Worm (Caenorhabditis elegans) whole organism, L4 larva: ENCODE measurements around the gene F55A11.8.

Experiments used
- F37D6.2 ChIP-seq: sonication (generic microtip); optimal IDR thresholded peaks from 2 replicates; lab custom pipeline; 2016; ENCODE audit warnings: mild to moderate bottlenecking, missing genetic modification characterization, missing compliant biosample characterization
- F44E2.7 ChIP-seq: fragments of 200-800 bp; sonication (Bioruptor generic); IDR thresholded peaks from 2 replicates; pipeline ENCODE4 v2.1.2; 2022; ENCODE audit warnings: missing genetic modification characterization, missing compliant biosample characterization
- F49E8.2 ChIP-seq: sonication (generic microtip); optimal IDR thresholded peaks from 2 replicates; lab custom pipeline; 2016; ENCODE audit warnings: missing compliant biosample characterization, mild to moderate bottlenecking, missing genetic modification characterization, borderline replicate concordance
- R02D3.7 ChIP-seq: fragments of 150-350 bp; sonication (generic microtip); optimal IDR thresholded peaks from 3 replicates; lab custom pipeline; 2014; ENCODE audit warnings: missing biosample characterization, missing genetic modification characterization
- Y5F2A.4 ChIP-seq: fragments of 200-800 bp; sonication (Bioruptor generic); optimal IDR thresholded peaks from 2 replicates; lab custom pipeline; 2018; ENCODE audit warnings: mild to moderate bottlenecking, missing genetic modification characterization, missing compliant biosample characterization
- Y75B8A.6 ChIP-seq: fragments of 200-800 bp; sonication (Bioruptor generic); IDR thresholded peaks from 2 replicates; pipeline ENCODE4 v1.3.6; 2022; ENCODE audit warnings: missing genetic modification reagents, missing genetic modification characterization, missing compliant biosample characterization
- ZK337.2 ChIP-seq: fragments of 200-800 bp; sonication (Bioruptor generic); IDR thresholded peaks from 2 replicates; pipeline ENCODE4 v1.3.6; 2022; ENCODE audit warnings: missing genetic modification reagents, missing genetic modification characterization, missing compliant biosample characterization
- aha-1 ChIP-seq: fragments of 150-350 bp; peaks from one replicate; lab custom pipeline; 2014; ENCODE audit warnings: missing biosample characterization, missing genetic modification characterization
- arid-1 ChIP-seq: fragments of 200-800 bp; sonication (Bioruptor generic); conservative IDR thresholded peaks from 2 replicates; pipeline ENCODE4 v1.3.6; 2022; ENCODE audit warnings: missing genetic modification reagents, missing genetic modification characterization, missing compliant biosample characterization
- ceh-32 ChIP-seq: sonication (generic microtip); optimal IDR thresholded peaks from 2 replicates; lab custom pipeline; 2016; ENCODE audit warnings: mild to moderate bottlenecking, missing genetic modification characterization, missing compliant biosample characterization; ENCODE audit not compliant: poor library complexity
- ceh-62 ChIP-seq: sonication (generic microtip); optimal IDR thresholded peaks from 2 replicates; lab custom pipeline; 2017; ENCODE audit warnings: missing biosample characterization, missing genetic modification characterization
- cey-2 ChIP-seq: sonication (generic microtip); optimal IDR thresholded peaks from 3 replicates; lab custom pipeline; 2017; ENCODE audit warnings: missing genetic modification characterization, mild to moderate bottlenecking, missing compliant biosample characterization, antibody characterized with exemption, borderline replicate concordance; ENCODE audit not compliant: insufficient read depth
- ctbp-1 ChIP-seq: fragments of 200-800 bp; sonication (Bioruptor generic); IDR thresholded peaks from 2 replicates; pipeline ENCODE4 v1.3.6; 2022; ENCODE audit warnings: missing genetic modification reagents, missing genetic modification characterization, missing compliant biosample characterization
- daf-16 ChIP-seq, 3 experiments: sonication (generic microtip); optimal IDR thresholded peaks; 2 replicates each; lab custom pipeline; 2016 to 2017; ENCODE audit warnings: missing genetic modification characterization in 3 of 3, missing genetic modification reagents in 3 of 3, mild to moderate bottlenecking in 2 of 3, missing compliant biosample characterization in 2 of 3, missing biosample characterization in 1 of 3, moderate library complexity in 1 of 3
- daf-8 ChIP-seq: fragments of 200-800 bp; sonication (Bioruptor generic); IDR thresholded peaks from 2 replicates; pipeline ENCODE4 v1.3.6; 2022; ENCODE audit warnings: missing genetic modification characterization, missing compliant biosample characterization
- dmd-6 ChIP-seq: fragments of 200-800 bp; sonication (Bioruptor generic); IDR thresholded peaks from 2 replicates; pipeline ENCODE4 v1.3.6; 2022; ENCODE audit warnings: missing genetic modification reagents, missing genetic modification characterization, missing compliant biosample characterization
- dve-1 ChIP-seq: sonication (generic microtip); optimal IDR thresholded peaks from 2 replicates; lab custom pipeline; 2017; ENCODE audit warnings: antibody characterized with exemption, mild to moderate bottlenecking, missing genetic modification characterization, missing compliant biosample characterization; ENCODE audit not compliant: insufficient read depth
- fkh-10 ChIP-seq: fragments of 150-350 bp; optimal IDR thresholded peaks from 2 replicates; lab custom pipeline; 2014; ENCODE audit warnings: missing biosample characterization, missing genetic modification reagents, missing genetic modification characterization
- fos-1 ChIP-seq: fragments of 150-350 bp; optimal IDR thresholded peaks from 2 replicates; lab custom pipeline; 2014; ENCODE audit warnings: missing biosample characterization, missing genetic modification characterization
- gei-8 ChIP-seq: fragments of 200-800 bp; sonication (Bioruptor generic); optimal IDR thresholded peaks from 2 replicates; lab custom pipeline; 2018; ENCODE audit warnings: mild to moderate bottlenecking, missing genetic modification characterization, missing compliant biosample characterization
- hif-1 ChIP-seq, 2 experiments: sonication (generic microtip); optimal IDR thresholded peaks; 2 replicates each; lab custom pipeline; 2016 to 2017; ENCODE audit warnings: missing compliant biosample characterization in 2 of 2, missing genetic modification characterization in 2 of 2, missing genetic modification reagents in 2 of 2, missing genotype in 2 of 2, mild to moderate bottlenecking in 1 of 2
- hlh-30 ChIP-seq: sonication (generic microtip); optimal IDR thresholded peaks from 2 replicates; lab custom pipeline; 2017; ENCODE audit warnings: antibody characterized with exemption, mild to moderate bottlenecking, missing genetic modification characterization, missing compliant biosample characterization; ENCODE audit not compliant: insufficient read depth
- hmg-1.1 ChIP-seq: fragments of 200-800 bp; sonication (Bioruptor generic); IDR thresholded peaks from 2 replicates; pipeline ENCODE4 v1.3.6; 2022; ENCODE audit warnings: missing genetic modification reagents, missing genetic modification characterization, missing compliant biosample characterization
- lim-7 ChIP-seq: fragments of 200-800 bp; sonication (Bioruptor generic); IDR thresholded peaks from 2 replicates; pipeline ENCODE4 v1.3.6; 2022; ENCODE audit warnings: missing genetic modification characterization, missing compliant biosample characterization
- lin-1 ChIP-seq: fragments of 200-800 bp; sonication (Bioruptor generic); IDR thresholded peaks from 2 replicates; pipeline ENCODE4 v1.3.6; 2022; ENCODE audit warnings: missing genetic modification reagents, missing genetic modification characterization, missing compliant biosample characterization
- lin-13 ChIP-seq: fragments of 150-350 bp; optimal IDR thresholded peaks from 2 replicates; lab custom pipeline; 2014; ENCODE audit warnings: missing biosample characterization, missing genetic modification reagents, missing genetic modification characterization
- lin-29 ChIP-seq: fragments of 200-800 bp; sonication (Bioruptor generic); IDR thresholded peaks from 2 replicates; pipeline ENCODE4 v1.3.6; 2022; ENCODE audit warnings: missing genetic modification reagents, missing genetic modification characterization, missing compliant biosample characterization
- lin-38 ChIP-seq: fragments of 200-800 bp; sonication (Bioruptor generic); IDR thresholded peaks from 2 replicates; pipeline ENCODE4 v1.3.6; 2022; ENCODE audit warnings: missing genetic modification reagents, missing genetic modification characterization, missing compliant biosample characterization
- madf-5 ChIP-seq, 2 experiments: fragments of 200-800 bp; sonication (Bioruptor generic); IDR thresholded peaks; 2 replicates each; pipeline ENCODE4 v1.3.6; 2022; ENCODE audit warnings: missing compliant biosample characterization in 2 of 2, missing genetic modification characterization in 2 of 2
- mdt-29 ChIP-seq: fragments of 200-800 bp; sonication (Bioruptor generic); IDR thresholded peaks from 2 replicates; pipeline ENCODE4 v1.3.6; 2022; ENCODE audit warnings: missing genetic modification reagents, missing genetic modification characterization, missing compliant biosample characterization
- mep-1 ChIP-seq: fragments of 150-350 bp; sonication (generic microtip); optimal IDR thresholded peaks from 3 replicates; lab custom pipeline; 2014; ENCODE audit warnings: missing biosample characterization, missing genetic modification characterization
- nhr-11 ChIP-seq: fragments of 150-350 bp; optimal IDR thresholded peaks from 2 replicates; lab custom pipeline; 2014; ENCODE audit warnings: missing biosample characterization, missing genetic modification characterization
- nhr-111 ChIP-seq: fragments of 200-800 bp; sonication (Bioruptor generic); optimal IDR thresholded peaks from 2 replicates; lab custom pipeline; 2018; ENCODE audit warnings: mild to moderate bottlenecking, missing genetic modification characterization, missing compliant biosample characterization
- nhr-237 ChIP-seq: sonication (generic microtip); optimal IDR thresholded peaks from 2 replicates; lab custom pipeline; 2017; ENCODE audit warnings: missing biosample characterization, missing genetic modification characterization
- nhr-25 ChIP-seq: sonication (generic microtip); optimal IDR thresholded peaks from 2 replicates; lab custom pipeline; 2017; ENCODE audit warnings: missing genetic modification characterization, mild to moderate bottlenecking, missing compliant biosample characterization, antibody characterized with exemption, moderate library complexity, borderline replicate concordance; ENCODE audit not compliant: insufficient read depth
- nhr-42 ChIP-seq: fragments of 200-800 bp; sonication (Bioruptor generic); IDR thresholded peaks from 2 replicates; pipeline ENCODE4 v1.3.6; 2022; ENCODE audit warnings: missing genetic modification characterization, missing compliant biosample characterization
- nhr-48 ChIP-seq: sonication (generic microtip); optimal IDR thresholded peaks from 2 replicates; lab custom pipeline; 2016; ENCODE audit warnings: mild to moderate bottlenecking, missing genetic modification characterization, missing compliant biosample characterization
- pha-4 ChIP-seq, 2 experiments: fragments of 150-350 bp in 1 of 2; fragments of 200-800 bp in 1 of 2; sonication (Bioruptor generic) in 1 of 2; IDR thresholded peaks in 1 of 2; optimal IDR thresholded peaks in 1 of 2; 2 replicates each; pipeline versions ENCODE4 v1.3.6 to Lab custom; 2014 to 2022; ENCODE audit warnings: missing genetic modification characterization in 2 of 2, missing genetic modification reagents in 2 of 2, missing biosample characterization in 1 of 2, missing compliant biosample characterization in 1 of 2
- rbr-2 ChIP-seq: sonication (generic microtip); optimal IDR thresholded peaks from 2 replicates; lab custom pipeline; 2016; ENCODE audit warnings: missing genotype, missing genetic modification characterization, missing compliant biosample characterization
- spr-3 ChIP-seq: fragments of 200-800 bp; sonication (Bioruptor generic); optimal IDR thresholded peaks from 2 replicates; lab custom pipeline; 2018; ENCODE audit warnings: mild to moderate bottlenecking, missing genetic modification characterization, missing compliant biosample characterization
- unc-39 ChIP-seq: sonication (generic microtip); optimal IDR thresholded peaks from 2 replicates; lab custom pipeline; 2017; ENCODE audit warnings: missing biosample characterization, missing genetic modification characterization
- unc-62 ChIP-seq, 3 experiments: fragments of 150-350 bp in 1 of 3; sonication (generic microtip); optimal IDR thresholded peaks in 2 of 3; peaks in 1 of 3; 1 replicate in 1 of 3; 2 replicates in 2 of 3; lab custom pipeline; 2014 to 2017; ENCODE audit warnings: missing biosample characterization in 3 of 3, missing genetic modification characterization in 3 of 3, missing genetic modification reagents in 3 of 3, missing genotype in 1 of 3
- zag-1 ChIP-seq: fragments of 150-350 bp; optimal IDR thresholded peaks from 2 replicates; lab custom pipeline; 2014; ENCODE audit warnings: missing biosample characterization, missing genetic modification characterization
- zfp-2 ChIP-seq: sonication (generic microtip); optimal IDR thresholded peaks from 2 replicates; lab custom pipeline; 2016; ENCODE audit warnings: mild to moderate bottlenecking, missing genetic modification characterization, missing compliant biosample characterization
- ztf-11 ChIP-seq: fragments of 150-350 bp; optimal IDR thresholded peaks from 2 replicates; lab custom pipeline; 2014; ENCODE audit warnings: missing biosample characterization, missing genetic modification characterization
- ztf-7 ChIP-seq: fragments of 150-350 bp; optimal IDR thresholded peaks from 2 replicates; lab custom pipeline; 2014; ENCODE audit warnings: missing biosample characterization, missing genetic modification characterization

F55A11.8 gene

DNA sequence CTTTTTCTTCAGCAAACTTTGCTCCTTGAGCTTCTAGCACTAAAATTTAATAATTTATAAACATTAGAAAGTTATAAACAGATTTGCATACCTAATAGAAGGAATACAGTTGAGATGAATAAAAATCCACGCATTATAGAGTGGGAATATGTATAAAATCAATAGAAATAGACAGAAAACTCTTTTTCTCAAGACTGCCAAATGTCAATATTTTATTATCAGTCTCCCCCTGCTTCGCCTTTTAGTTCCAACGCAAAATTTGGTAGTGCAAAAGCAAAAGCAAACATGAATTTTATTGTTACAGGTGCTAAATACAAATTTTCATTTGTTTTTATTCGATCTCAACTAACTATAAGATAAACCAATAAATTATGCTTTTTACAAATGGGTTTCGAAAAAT is 25.1 kb upstream of the F55A11.8 start, which contains the start of gene T04F3.4 (continued):
- TF ChIP-seq arid-1 (GFP tag; lab: Robert Waterston, UW) (no peak), ztf-7 (tag; lab: Kevin White, UChicago) (no peak), dve-1 (tag; lab: Kevin White, UChicago) (peak; percentile 23), aha-1 (no peak)

DNA sequence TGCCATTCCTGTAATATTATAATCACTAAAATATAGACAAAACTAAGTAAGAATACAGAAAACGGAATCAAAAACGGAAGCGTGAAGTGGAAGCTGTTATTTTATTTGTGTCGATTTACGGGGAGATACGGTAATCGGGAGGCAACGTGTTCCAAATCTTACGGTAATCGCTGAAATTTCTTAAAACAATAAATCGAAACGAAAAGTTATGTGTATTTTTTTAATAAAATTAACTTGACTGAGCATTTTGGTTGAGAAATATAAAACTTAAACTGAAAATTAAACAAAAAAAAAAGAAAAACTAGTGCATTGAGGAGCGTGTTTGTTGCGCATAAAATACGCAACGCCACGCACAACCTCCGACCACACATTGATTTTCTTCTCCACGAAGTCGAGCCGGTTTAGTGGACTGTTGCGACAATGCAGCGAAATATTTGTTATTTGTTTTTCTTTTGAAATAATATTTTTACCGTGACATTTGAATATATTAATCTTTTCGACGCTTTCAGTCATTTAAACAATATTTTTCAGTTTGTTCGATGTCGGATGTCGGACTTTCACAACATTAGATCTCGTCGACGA is 23.5 kb upstream of the F55A11.8 start, which contains the start of the genes F55A11.1 and syx-5:
Gene F55A11.1 (minus strand): TSS at position 13 of the 582 bp plus-strand sequence.
Gene syx-5 (plus strand): TSS at position 532 of the 582 bp plus-strand sequence.
- peak; percentile 9 for TF ChIP-seq F49E8.2 (tag; lab: Kevin White, UChicago)
- TF ChIP-seq nhr-42 (GFP tag; lab: Robert Waterston, UW), result peak; percentile 76; the same call in 1 of the 2 replicates
- TF ChIP-seq hif-1 (tag; optimal IDR thresholded peaks at IDR 0.05; lab: Kevin White, UChicago), result peak; percentile 22 to 63
- TF ChIP-seq R02D3.7 (tag; lab: Kevin White, UChicago), result peak; percentile 84
- TF ChIP-seq pha-4 (GFP tag; IDR thresholded peaks at IDR 0.05; lab: Robert Waterston, UW), result peak; percentile 57
- TF ChIP-seq pha-4 (tag; optimal IDR thresholded peaks at IDR 0.05; lab: Kevin White, UChicago), result no peak
- no peak for TF ChIP-seq cey-2 (tag; lab: Kevin White, UChicago)
- no peak for TF ChIP-seq mdt-29 (GFP tag; lab: Robert Waterston, UW)
- peak; percentile 71 for TF ChIP-seq lin-13 (GFP tag; lab: Kevin White, UChicago)
- TF ChIP-seq hlh-30 (tag; lab: Kevin White, UChicago), result peak; percentile 78
- no peak for TF ChIP-seq F44E2.7 (GFP tag; lab: Robert Waterston, UW)
- no peak for TF ChIP-seq zag-1 (tag; lab: Kevin White, UChicago)
- TF ChIP-seq ceh-32 (tag; lab: Kevin White, UChicago), result peak; percentile 42
- TF ChIP-seq F37D6.2, result peak; percentile 75
- peak; percentile 76 for TF ChIP-seq fkh-10
- TF ChIP-seq Y75B8A.6 (GFP tag; lab: Robert Waterston, UW), result no peak
- TF ChIP-seq fos-1 (tag; lab: Kevin White, UChicago), result no peak
- peak; percentile 12 for TF ChIP-seq zfp-2 (tag; lab: Kevin White, UChicago)
- peak; percentile 87 for TF ChIP-seq nhr-48 (tag; lab: Kevin White, UChicago)
- no peak for TF ChIP-seq nhr-111 (GFP tag; lab: Kevin White, UChicago)
- peak; percentile 95 for TF ChIP-seq hmg-1.1 (GFP tag; lab: Robert Waterston, UW)
- no peak for TF ChIP-seq madf-5 (GFP tag; IDR thresholded peaks at IDR 0.05; lab: Robert Waterston, UW)
- no peak for TF ChIP-seq ZK337.2 (GFP tag; lab: Robert Waterston, UW)
- no peak for TF ChIP-seq daf-8 (GFP tag; lab: Robert Waterston, UW)
- TF ChIP-seq ctbp-1 (GFP tag; lab: Robert Waterston, UW), result peak; percentile 81
- peak; percentile 78 for TF ChIP-seq dmd-6
- TF ChIP-seq nhr-237 (tag; lab: Kevin White, UChicago), result no peak
- peak; percentile 54; the same call in 1 of the 2 replicates for TF ChIP-seq lin-29
- peak; percentile 90 for TF ChIP-seq rbr-2
- TF ChIP-seq daf-16 (GFP tag; optimal IDR thresholded peaks at IDR 0.05; lab: Kevin White, UChicago), result peak; percentile 50 to 89
- TF ChIP-seq daf-16 (tag; optimal IDR thresholded peaks at IDR 0.05; lab: Kevin White, UChicago), result peak; percentile 58
- peak; percentile 79 for TF ChIP-seq lin-38 (GFP tag; lab: Robert Waterston, UW)
- TF ChIP-seq nhr-25 (tag; lab: Kevin White, UChicago), result no peak
- TF ChIP-seq ceh-62 (tag; lab: Kevin White, UChicago), result no peak
- peak; percentile 78 for TF ChIP-seq spr-3 (GFP tag; lab: Kevin White, UChicago)
- no peak for TF ChIP-seq unc-62 (GFP tag; optimal IDR thresholded peaks at IDR 0.05 in 1 of 2; lab: Kevin White, UChicago)
- TF ChIP-seq unc-62 (tag; optimal IDR thresholded peaks at IDR 0.05; lab: Kevin White, UChicago), result no peak
- peak; percentile 50 for TF ChIP-seq nhr-11 (tag; lab: Kevin White, UChicago)
- no peak for TF ChIP-seq unc-39
- no peak for TF ChIP-seq ztf-11 (tag; lab: Kevin White, UChicago)
- TF ChIP-seq mep-1 (tag; lab: Kevin White, UChicago), result peak; percentile 89
- TF ChIP-seq gei-8 (GFP tag; lab: Kevin White, UChicago), result no peak
- no peak for TF ChIP-seq Y5F2A.4
- 0 out of 2 replicates have a peak, but pooled peaks have one; percentile 43 for TF ChIP-seq lin-1 (GFP tag; lab: Robert Waterston, UW)
- TF ChIP-seq lim-7 (GFP tag; lab: Robert Waterston, UW), result no peak
